Fruit fly (Drosophila melanogaster) whole organism, prepupa: ENCODE results near the gene CG5214.
A peak's percentile ranks its signal among the peaks of the same experiment; 100 is the strongest.

ENCODE experiments used
- Blimp-1 ChIP-seq: fragments of 200-800 bp; sonication (Bioruptor generic); optimal IDR thresholded peaks from 3 replicates; lab custom pipeline; 2017; ENCODE audit warnings: missing biosample characterization, missing genetic modification characterization, mild to moderate bottlenecking, moderate library complexity, missing genetic modification reagents
- CG10669 ChIP-seq: fragments of 200-800 bp; sonication (Bioruptor generic); optimal IDR thresholded peaks from 3 replicates; lab custom pipeline; 2018; ENCODE audit warnings: missing biosample characterization, mild to moderate bottlenecking, missing genetic modification characterization, moderate library complexity
- CG11294 ChIP-seq: fragments of 200-800 bp; sonication (Bioruptor generic); IDR thresholded peaks from 2 replicates; pipeline ENCODE4 v1.3.6; 2022; ENCODE audit warnings: missing biosample characterization, missing genetic modification characterization
- CG11902 ChIP-seq: fragments of 200-800 bp; sonication (Bioruptor generic); optimal IDR thresholded peaks from 3 replicates; lab custom pipeline; 2016; ENCODE audit warnings: missing biosample characterization, missing genetic modification characterization
- CG15336 ChIP-seq: fragments of 200-800 bp; sonication (Bioruptor generic); IDR thresholded peaks from 2 replicates; pipeline ENCODE4 v1.3.6; 2022; ENCODE audit warnings: missing biosample characterization, missing genetic modification characterization
- CG1621 ChIP-seq: fragments of 200-800 bp; sonication (Bioruptor generic); optimal IDR thresholded peaks from 3 replicates; lab custom pipeline; 2018; ENCODE audit warnings: missing biosample characterization, mild to moderate bottlenecking, missing genetic modification characterization
- CG16779 ChIP-seq: fragments of 200-800 bp; sonication (Bioruptor generic); optimal IDR thresholded peaks from 3 replicates; lab custom pipeline; 2017; ENCODE audit warnings: missing biosample characterization, mild to moderate bottlenecking, missing genetic modification characterization
- CG3032 ChIP-seq: fragments of 200-800 bp; optimal IDR thresholded peaks from 2 replicates; lab custom pipeline; 2019; ENCODE audit warnings: missing biosample characterization, mild to moderate bottlenecking, missing genetic modification characterization, moderate library complexity
- CG31627 ChIP-seq: fragments of 200-800 bp; sonication (Bioruptor generic); optimal IDR thresholded peaks from 3 replicates; lab custom pipeline; 2016; ENCODE audit warnings: missing biosample characterization, missing genetic modification characterization
- CG32006 ChIP-seq: fragments of 200-800 bp; sonication (Bioruptor generic); optimal IDR thresholded peaks from 3 replicates; lab custom pipeline; 2017; ENCODE audit warnings: missing biosample characterization, mild to moderate bottlenecking, missing genetic modification characterization
- CG34406 ChIP-seq: fragments of 200-800 bp; sonication (Bioruptor generic); optimal IDR thresholded peaks from 3 replicates; lab custom pipeline; 2016; ENCODE audit warnings: missing biosample characterization, missing genetic modification characterization
- CG3919 ChIP-seq: fragments of 200-800 bp; sonication (Bioruptor generic); optimal IDR thresholded peaks from 3 replicates; lab custom pipeline; 2016; ENCODE audit warnings: missing biosample characterization, missing genetic modification characterization
- CG6276 ChIP-seq: fragments of 200-800 bp; sonication (Bioruptor generic); optimal IDR thresholded peaks from 2 replicates; lab custom pipeline; 2017; ENCODE audit warnings: missing biosample characterization, mild to moderate bottlenecking, missing genetic modification characterization
- CG6792 ChIP-seq: fragments of 200-800 bp; sonication (Bioruptor generic); optimal IDR thresholded peaks from 3 replicates; lab custom pipeline; 2016; ENCODE audit warnings: missing biosample characterization, missing genetic modification characterization
- CG6808 ChIP-seq: fragments of 200-800 bp; sonication (Bioruptor generic); optimal IDR thresholded peaks from 3 replicates; lab custom pipeline; 2017; ENCODE audit warnings: missing biosample characterization, missing genetic modification characterization, mild to moderate bottlenecking, moderate library complexity, missing genetic modification reagents
- CG8119 ChIP-seq: fragments of 200-800 bp; sonication (Bioruptor generic); IDR thresholded peaks from 3 replicates; pipeline ENCODE4 v1.3.6; 2022; ENCODE audit warnings: missing biosample characterization, missing genetic modification characterization
- CG8632 ChIP-seq: fragments of 200-800 bp; sonication (Bioruptor generic); optimal IDR thresholded peaks from 3 replicates; lab custom pipeline; 2016; ENCODE audit warnings: missing biosample characterization, missing genetic modification characterization
- Eip78C ChIP-seq: fragments of 200-800 bp; sonication (Bioruptor generic); peaks from one replicate; lab custom pipeline; 2016; ENCODE audit warnings: missing biosample characterization, missing genetic modification characterization
- Eip93F ChIP-seq: fragments of 200-800 bp; sonication (Bioruptor generic); optimal IDR thresholded peaks from 2 replicates; lab custom pipeline; 2016; ENCODE audit warnings: missing biosample characterization, mild to moderate bottlenecking, missing genetic modification characterization
- Ets21C ChIP-seq: fragments of 200-800 bp; sonication (Bioruptor generic); optimal IDR thresholded peaks from 3 replicates; lab custom pipeline; 2016; ENCODE audit warnings: missing biosample characterization, missing genetic modification characterization
- Gug ChIP-seq: fragments of 200-800 bp; sonication (Bioruptor generic); IDR thresholded peaks from 2 replicates; pipeline ENCODE4 v1.3.6; 2022; ENCODE audit warnings: missing biosample characterization, missing genetic modification characterization
- Hr38 ChIP-seq: sonication (Bioruptor generic); optimal IDR thresholded peaks from 2 replicates; lab custom pipeline; 2016; ENCODE audit warnings: missing biosample characterization, missing genetic modification characterization
- Hr39 ChIP-seq: fragments of 200-800 bp; sonication (Bioruptor generic); optimal IDR thresholded peaks from 2 replicates; lab custom pipeline; 2016; ENCODE audit warnings: missing biosample characterization, missing genetic modification characterization
- Hr4 ChIP-seq: fragments of 200-800 bp; sonication (Bioruptor generic); optimal IDR thresholded peaks from 3 replicates; lab custom pipeline; 2016; ENCODE audit warnings: missing biosample characterization, missing genetic modification characterization
- Lpt ChIP-seq: fragments of 200-800 bp; sonication (Bioruptor generic); optimal IDR thresholded peaks from 3 replicates; lab custom pipeline; 2016; ENCODE audit warnings: missing biosample characterization, missing genetic modification characterization
- Met ChIP-seq: fragments of 200-800 bp; sonication (Bioruptor generic); optimal IDR thresholded peaks from 3 replicates; lab custom pipeline; 2016; ENCODE audit warnings: missing biosample characterization, missing genetic modification characterization
- Sox102F ChIP-seq: fragments of 200-800 bp; sonication (Bioruptor generic); optimal IDR thresholded peaks from 2 replicates; lab custom pipeline; 2016; ENCODE audit warnings: missing biosample characterization, mild to moderate bottlenecking, missing genetic modification characterization
- Sox14 ChIP-seq: fragments of 200-800 bp; sonication (Bioruptor generic); optimal IDR thresholded peaks from 3 replicates; lab custom pipeline; 2016; ENCODE audit warnings: missing biosample characterization, missing genetic modification characterization
- Sox15 ChIP-seq: fragments of 200-800 bp; sonication (Bioruptor generic); optimal IDR thresholded peaks from 3 replicates; lab custom pipeline; 2016; ENCODE audit warnings: missing biosample characterization, missing genetic modification characterization
- achi ChIP-seq: fragments of 200-800 bp; sonication (Bioruptor generic); optimal IDR thresholded peaks from 3 replicates; lab custom pipeline; 2016; ENCODE audit warnings: missing biosample characterization, missing genetic modification characterization
- cyc ChIP-seq: fragments of 200-800 bp; sonication (Bioruptor generic); optimal IDR thresholded peaks from 3 replicates; lab custom pipeline; 2016; ENCODE audit warnings: missing biosample characterization, missing genetic modification characterization
- dac ChIP-seq: fragments of 200-800 bp; sonication (Bioruptor generic); optimal IDR thresholded peaks from 2 replicates; lab custom pipeline; 2017; ENCODE audit warnings: missing biosample characterization, mild to moderate bottlenecking, missing genetic modification characterization
- dsx ChIP-seq: fragments of 200-800 bp; optimal IDR thresholded peaks from 3 replicates; lab custom pipeline; 2019; ENCODE audit warnings: missing biosample characterization, mild to moderate bottlenecking, missing genetic modification characterization, moderate library complexity; ENCODE audit not compliant: poor library complexity, severe bottlenecking
- eg ChIP-seq: fragments of 200-800 bp; sonication (Bioruptor generic); IDR thresholded peaks from 3 replicates; pipeline ENCODE4 v1.3.6; 2022; ENCODE audit warnings: missing biosample characterization, missing genetic modification characterization
- esn ChIP-seq: fragments of 200-800 bp; sonication (Bioruptor generic); optimal IDR thresholded peaks from 2 replicates; lab custom pipeline; 2016; ENCODE audit warnings: missing biosample characterization, mild to moderate bottlenecking, missing genetic modification characterization, moderate library complexity
- fd59A ChIP-seq: fragments of 200-800 bp; sonication (Bioruptor generic); optimal IDR thresholded peaks from 2 replicates; lab custom pipeline; 2017; ENCODE audit warnings: missing biosample characterization, mild to moderate bottlenecking, missing genetic modification characterization, missing genetic modification reagents
- fd85E ChIP-seq: fragments of 200-800 bp; sonication (Bioruptor generic); optimal IDR thresholded peaks from 3 replicates; lab custom pipeline; 2016; ENCODE audit warnings: missing biosample characterization, missing genetic modification characterization
- fkh ChIP-seq: fragments of 200-800 bp; sonication (Bioruptor generic); optimal IDR thresholded peaks from 3 replicates; lab custom pipeline; 2017; ENCODE audit warnings: missing biosample characterization, mild to moderate bottlenecking, missing genetic modification characterization, moderate library complexity
- lz ChIP-seq: fragments of 200-800 bp; sonication (Bioruptor generic); optimal IDR thresholded peaks from 3 replicates; lab custom pipeline; 2016; ENCODE audit warnings: missing biosample characterization, missing genetic modification characterization
- net ChIP-seq: fragments of 200-800 bp; sonication (Bioruptor generic); optimal IDR thresholded peaks from 3 replicates; lab custom pipeline; 2016; ENCODE audit warnings: missing biosample characterization, missing genetic modification characterization
- pdm3 ChIP-seq: fragments of 200-800 bp; sonication (Bioruptor generic); optimal IDR thresholded peaks from 3 replicates; lab custom pipeline; 2016; ENCODE audit warnings: missing biosample characterization, missing genetic modification characterization
- salr ChIP-seq, 2 experiments: fragments of 200-800 bp; sonication (Bioruptor generic); optimal IDR thresholded peaks; 3 replicates each; lab custom pipeline; 2016 to 2018; ENCODE audit warnings: missing biosample characterization in 2 of 2, missing genetic modification characterization in 2 of 2, mild to moderate bottlenecking in 1 of 2
- spab ChIP-seq: fragments of 200-800 bp; sonication (Bioruptor generic); optimal IDR thresholded peaks from 2 replicates; lab custom pipeline; 2017; ENCODE audit warnings: missing biosample characterization, mild to moderate bottlenecking, missing genetic modification characterization, missing genetic modification reagents
- ss ChIP-seq, 2 experiments: fragments of 200-800 bp; sonication (Bioruptor generic); optimal IDR thresholded peaks; 2 replicates in 1 of 2; 3 replicates in 1 of 2; lab custom pipeline; 2017 to 2018; ENCODE audit warnings: mild to moderate bottlenecking in 2 of 2, missing biosample characterization in 2 of 2, missing genetic modification characterization in 2 of 2, moderate library complexity in 1 of 2
- topi ChIP-seq: fragments of 200-800 bp; sonication (Bioruptor generic); optimal IDR thresholded peaks from 3 replicates; lab custom pipeline; 2016; ENCODE audit warnings: missing biosample characterization, missing genetic modification characterization
- vri ChIP-seq: fragments of 200-800 bp; sonication (Bioruptor generic); optimal IDR thresholded peaks from 3 replicates; lab custom pipeline; 2016; ENCODE audit warnings: missing biosample characterization, mild to moderate bottlenecking, missing genetic modification characterization

Gene CG5214

DNA sequence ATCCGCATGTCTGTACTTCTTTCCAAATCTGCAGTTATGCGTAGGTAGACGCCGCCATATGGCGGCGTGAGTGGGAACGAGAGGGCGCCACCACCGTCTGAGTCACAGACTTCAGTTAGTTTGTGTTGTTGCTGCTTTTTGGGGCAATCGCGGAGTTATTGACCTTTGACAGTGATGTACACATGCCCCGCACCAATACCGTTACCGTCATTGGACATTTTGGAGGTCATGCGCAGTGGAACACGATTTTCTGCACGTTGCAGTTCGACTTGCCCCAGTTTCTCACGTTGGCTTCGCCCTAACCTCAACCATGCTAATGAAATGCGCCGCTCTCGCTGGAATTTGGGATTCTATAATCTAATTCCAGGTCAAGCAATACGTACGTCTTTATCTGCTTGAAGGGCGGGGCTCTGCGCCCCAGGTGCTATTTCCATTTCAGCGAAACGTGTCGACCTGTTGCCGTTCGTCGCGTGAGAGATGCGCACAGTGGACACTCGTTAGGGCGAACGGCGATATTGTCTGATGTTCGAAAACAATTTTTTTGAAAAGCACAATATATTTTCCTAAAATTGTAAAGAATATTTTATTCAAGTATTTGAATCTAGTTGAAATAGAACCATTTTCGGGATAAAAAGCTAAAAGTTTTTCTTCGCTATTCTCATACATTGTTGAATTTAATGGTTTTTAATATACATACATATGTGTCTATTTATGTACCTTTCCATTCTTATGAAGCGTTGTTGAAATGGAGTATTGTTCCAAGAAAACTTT, 32.6 kb upstream of the CG5214 start (continued):
- TF ChIP-seq CG34406 (peak; percentile 48), salr (GFP tag; optimal IDR thresholded peaks at IDR 0.05; lab: Kevin White, UChicago) (peak in 1 of 2 experiments; percentile 26), achi (GFP tag; lab: Kevin White, UChicago) (peak; percentile 67), dsx (GFP tag; lab: Kevin White, UChicago) (peak; percentile 12), esn (GFP tag; lab: Kevin White, UChicago) (peak; percentile 83), Ets21C (GFP tag; lab: Kevin White, UChicago) (peak; percentile 66), Blimp-1 (GFP tag; lab: Kevin White, UChicago) (peak; percentile 28), CG1621 (tag; lab: Kevin White, UChicago) (no peak), Sox15 (GFP tag; lab: Kevin White, UChicago) (peak; percentile 62), Sox14 (GFP tag; lab: Kevin White, UChicago) (peak; percentile 72), net (GFP tag; lab: Kevin White, UChicago) (peak; percentile 72), vri (GFP tag; lab: Kevin White, UChicago) (peak; percentile 39), Lpt (GFP tag; lab: Kevin White, UChicago) (peak; percentile 36), lz (peak; percentile 83), CG8119 (GFP tag; lab: Robert Waterston, UW) (peak; percentile 53; the same call in 2 of the 3 replicates)

DNA sequence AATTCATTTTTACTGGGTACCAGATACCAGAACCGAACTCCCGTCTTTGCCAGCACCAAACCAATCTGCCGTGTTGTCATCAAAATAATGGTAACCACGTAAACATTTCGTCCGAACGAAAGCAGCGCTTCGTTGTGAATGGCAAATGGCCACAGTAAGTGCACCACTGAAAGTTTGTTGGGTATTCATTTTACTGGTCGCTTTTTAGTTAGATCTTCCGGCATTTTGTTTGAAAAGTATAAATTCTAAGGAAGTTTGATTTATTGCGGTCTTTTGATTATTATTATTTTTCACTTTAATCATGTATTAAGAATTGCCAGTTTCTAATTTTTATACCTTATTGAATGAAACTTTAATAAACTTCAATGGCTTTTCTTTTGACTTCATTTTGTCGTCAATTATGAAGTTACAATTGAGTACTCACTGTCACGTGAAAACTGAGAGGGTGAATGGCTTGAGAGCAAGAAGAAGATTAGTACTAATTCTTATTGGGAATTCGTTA, 29.6 kb upstream of the CG5214 start, which contains the start of gene ZnT86D:
ZnT86D (minus strand) TSS at position 91 of the 502 bp plus-strand sequence.
- no peak for TF ChIP-seq Hr38 (GFP tag; lab: Kevin White, UChicago)
- peak; percentile 62 for TF ChIP-seq CG3919 (GFP tag; lab: Kevin White, UChicago)
- TF ChIP-seq CG6808 (GFP tag; lab: Kevin White, UChicago): peak; percentile 44
- TF ChIP-seq fd85E (GFP tag; lab: Kevin White, UChicago): no peak
- peak; percentile 58 for TF ChIP-seq Ets21C (GFP tag; lab: Kevin White, UChicago)
- peak; percentile 40 for TF ChIP-seq fkh (GFP tag; lab: Kevin White, UChicago)
- TF ChIP-seq CG3032: peak; percentile 71
- peak; percentile 76 for TF ChIP-seq Met (GFP tag; lab: Kevin White, UChicago)
- TF ChIP-seq salr (GFP tag; optimal IDR thresholded peaks at IDR 0.05; lab: Kevin White, UChicago): peak in 1 of 2 experiments; percentile 54
- TF ChIP-seq vri (GFP tag; lab: Kevin White, UChicago): peak; percentile 56
- TF ChIP-seq CG32006 (GFP tag; lab: Kevin White, UChicago): peak; percentile 74
- peak; percentile 80 for TF ChIP-seq lz
- TF ChIP-seq CG8632: no peak
- peak; percentile 47; the same call in 1 of the 2 replicates for TF ChIP-seq CG11294
- TF ChIP-seq achi (GFP tag; lab: Kevin White, UChicago): peak; percentile 64
- peak; percentile 69 for TF ChIP-seq pdm3 (GFP tag; lab: Kevin White, UChicago)
- peak; percentile 1 for TF ChIP-seq fd59A (GFP tag; lab: Kevin White, UChicago)
- peak; percentile 76 for TF ChIP-seq Sox102F (GFP tag; lab: Kevin White, UChicago)
- peak; percentile 67 for TF ChIP-seq CG11902 (GFP tag; lab: Kevin White, UChicago)
- 0 out of 2 replicates have a peak, but pooled peaks have one; percentile 54 for TF ChIP-seq Gug (GFP tag; lab: Robert Waterston, UW)
- peak; percentile 61 for TF ChIP-seq eg (GFP tag; lab: Robert Waterston, UW)
- TF ChIP-seq CG16779 (tag; lab: Kevin White, UChicago): no peak
- no peak for TF ChIP-seq CG6276 (GFP tag; lab: Kevin White, UChicago)
- no peak for TF ChIP-seq spab (GFP tag; lab: Kevin White, UChicago)
- peak; percentile 87 for TF ChIP-seq Hr4 (GFP tag; lab: Kevin White, UChicago)
- peak; percentile 60 for TF ChIP-seq CG15336 (GFP tag; lab: Robert Waterston, UW)
- TF ChIP-seq CG8119 (GFP tag; lab: Robert Waterston, UW): peak; percentile 51; the same call in 2 of the 3 replicates
- peak; percentile 76 for TF ChIP-seq cyc (GFP tag; lab: Kevin White, UChicago)
- peak; percentile 83 for TF ChIP-seq esn (GFP tag; lab: Kevin White, UChicago)
- TF ChIP-seq CG31627 (GFP tag; lab: Kevin White, UChicago): peak; percentile 71
- peak; percentile 75 for TF ChIP-seq Hr39 (GFP tag; lab: Kevin White, UChicago)
- TF ChIP-seq topi (GFP tag; lab: Kevin White, UChicago): peak; percentile 78
- TF ChIP-seq dac (GFP tag; lab: Kevin White, UChicago): peak; percentile 22
- TF ChIP-seq CG10669 (GFP tag; lab: Kevin White, UChicago): peak; percentile 65
- peak; percentile 85 for TF ChIP-seq Eip78C (GFP tag; lab: Kevin White, UChicago)
- TF ChIP-seq CG6792 (GFP tag; lab: Kevin White, UChicago): peak; percentile 43
- TF ChIP-seq Eip93F (GFP tag; lab: Kevin White, UChicago): no peak
- TF ChIP-seq ss (GFP tag; optimal IDR thresholded peaks at IDR 0.05; lab: Kevin White, UChicago): peak; percentile 11 to 67
